Fruit fly (Drosophila melanogaster) ovary, adult (tissue): ENCODE data around the gene CG42724.
A peak's percentile ranks its signal among the peaks of the same experiment; 100 is the strongest.

ENCODE experiments used
- CG17801 ChIP-seq: fragments of 200-800 bp; optimal IDR thresholded peaks from 2 replicates; lab custom pipeline; 2019; ENCODE audit warnings: missing biosample characterization, mild to moderate bottlenecking, missing genetic modification characterization, moderate library complexity; ENCODE audit not compliant: partially characterized antibody

Gene CG42724

DNA sequence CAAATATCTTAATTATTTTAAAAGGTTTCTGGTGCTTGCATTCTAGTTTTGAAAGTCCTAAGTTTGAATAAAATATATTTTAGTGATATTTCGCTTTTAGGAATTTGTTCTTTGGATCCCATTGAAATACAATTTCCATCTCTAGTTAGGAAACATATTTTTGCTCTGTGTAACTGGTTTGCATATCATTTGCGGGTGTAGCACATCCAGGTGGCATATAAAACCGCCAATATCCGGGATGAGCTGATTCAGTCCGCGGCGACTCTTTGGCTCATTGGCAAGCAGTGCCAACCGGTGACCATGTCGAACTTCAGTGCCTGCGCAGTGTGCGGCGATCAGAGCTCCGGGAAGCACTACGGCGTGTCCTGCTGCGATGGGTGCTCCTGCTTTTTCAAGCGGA lies 19.1 kb downstream of the CG42724 start, which contains the start of gene Hr83:
Hr83 (plus strand) TSS at position 301 of the 400 bp plus-strand sequence.
- TF ChIP-seq CG17801 (GFP tag; lab: Kevin White, UChicago): no peak

DNA sequence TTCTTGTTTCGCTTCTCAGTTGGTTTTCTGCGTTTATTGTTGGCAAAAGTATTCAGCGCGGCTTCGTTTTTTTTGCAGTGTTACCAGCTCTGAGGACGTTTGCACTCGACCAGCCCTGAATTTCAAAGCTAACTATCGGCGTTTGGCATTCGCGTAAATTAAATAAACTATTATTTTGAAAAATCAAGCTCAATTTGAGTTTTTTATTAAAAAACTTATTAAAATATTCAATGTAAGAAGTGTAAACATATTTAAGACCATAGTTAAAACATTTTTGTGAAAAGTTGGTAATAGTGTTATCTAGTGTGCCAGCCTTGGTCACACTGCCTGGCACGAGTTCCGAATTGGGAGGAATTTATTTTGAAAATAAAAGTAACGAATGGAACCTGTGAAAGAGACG lies 22.3 kb downstream of the CG42724 start, which contains the start of the genes SmD2 and CG18048:
SmD2 (minus strand) TSS at position 98 of the 400 bp plus-strand sequence.
CG18048 (plus strand) TSS at position 298 of the 400 bp plus-strand sequence.
- TF ChIP-seq CG17801 (GFP tag; lab: Kevin White, UChicago): peak; percentile 43

DNA sequence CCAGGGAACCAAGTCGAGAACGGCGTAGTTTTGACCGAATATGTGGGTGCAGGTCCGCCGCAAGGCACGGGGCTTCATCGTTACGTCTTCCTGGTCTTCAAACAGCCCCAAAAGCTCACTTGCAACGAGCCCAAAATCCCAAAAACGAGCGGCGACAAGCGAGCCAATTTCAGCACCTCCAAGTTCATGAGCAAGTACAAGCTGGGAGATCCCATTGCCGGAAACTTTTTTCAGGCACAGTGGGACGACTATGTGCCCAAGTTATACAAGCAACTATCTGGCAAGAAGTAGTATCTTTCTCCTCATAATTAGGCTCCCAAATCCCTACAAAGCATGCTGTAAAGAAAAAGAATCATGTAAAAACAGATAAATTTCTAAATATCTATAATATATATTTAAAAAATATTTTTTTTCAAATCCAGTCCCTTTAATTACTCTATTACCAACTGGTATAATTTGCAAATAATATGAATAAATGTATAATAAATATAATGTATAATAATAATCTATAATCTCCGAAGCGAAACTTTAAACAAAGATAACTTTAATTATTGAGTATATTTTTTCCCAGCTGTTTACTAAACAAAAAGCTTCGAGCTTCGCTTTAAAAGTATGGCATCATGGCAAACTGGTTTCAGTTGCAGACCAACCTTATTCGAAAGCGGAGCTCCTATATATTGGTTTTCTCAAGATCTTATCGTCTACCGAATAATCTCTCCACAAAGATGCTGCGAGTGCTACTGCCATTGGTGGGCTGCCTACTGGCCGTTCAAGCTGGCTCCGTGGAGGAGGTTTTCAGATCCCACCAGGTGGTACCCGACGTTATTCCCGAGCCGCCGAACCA lies 24.5 kb downstream of the CG42724 start, which contains the start of gene CG17919:
CG17919 (plus strand) TSS at position 634 of the 844 bp plus-strand sequence.
- no peak for TF ChIP-seq CG17801 (GFP tag; lab: Kevin White, UChicago)

DNA sequence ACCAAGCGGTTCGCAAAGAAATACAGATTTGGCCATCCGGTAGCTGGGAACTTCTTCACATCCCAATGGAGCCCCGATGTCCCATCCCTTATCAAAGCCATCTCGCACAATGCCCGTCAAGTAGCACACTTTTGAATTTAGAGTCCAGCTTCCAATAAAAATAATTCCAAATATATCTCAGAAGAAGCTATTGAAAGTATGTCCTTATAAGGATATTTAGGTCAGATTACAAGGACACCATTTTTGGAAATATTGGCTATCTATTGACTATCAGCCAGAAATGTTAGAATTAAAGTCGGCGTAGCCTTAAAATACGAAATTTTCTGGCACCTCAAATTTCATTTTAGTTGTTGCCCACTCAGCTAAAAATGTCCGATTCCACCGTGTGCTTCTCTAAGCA lies 25.4 kb downstream of the CG42724 start, which contains the start of gene CG10298:
CG10298 (plus strand) TSS at position 301 of the 400 bp plus-strand sequence.
- no peak for TF ChIP-seq CG17801 (GFP tag; lab: Kevin White, UChicago)

DNA sequence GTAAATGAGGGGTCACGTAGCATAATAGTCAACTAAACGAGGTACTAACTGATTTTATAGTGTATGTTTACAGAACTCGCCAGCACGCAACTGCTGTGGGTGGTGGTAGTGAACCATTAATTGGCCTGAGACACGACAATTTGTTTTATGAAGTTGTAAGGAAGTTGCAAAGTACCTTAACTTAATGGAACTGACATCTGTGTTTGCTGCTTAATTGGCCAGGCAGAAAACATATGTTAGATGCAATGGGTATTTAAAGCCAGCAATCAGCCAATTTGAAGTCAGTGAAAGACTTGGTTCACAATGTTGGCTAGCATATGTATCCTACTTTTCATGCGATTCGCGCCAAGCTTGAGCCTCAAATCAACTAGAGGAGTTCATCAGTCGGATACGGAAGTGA lies 26.4 kb downstream of the CG42724 start, which contains the start of gene CG17917:
CG17917 (plus strand) TSS at position 301 of the 400 bp plus-strand sequence.
- no peak for TF ChIP-seq CG17801 (GFP tag; lab: Kevin White, UChicago)

DNA sequence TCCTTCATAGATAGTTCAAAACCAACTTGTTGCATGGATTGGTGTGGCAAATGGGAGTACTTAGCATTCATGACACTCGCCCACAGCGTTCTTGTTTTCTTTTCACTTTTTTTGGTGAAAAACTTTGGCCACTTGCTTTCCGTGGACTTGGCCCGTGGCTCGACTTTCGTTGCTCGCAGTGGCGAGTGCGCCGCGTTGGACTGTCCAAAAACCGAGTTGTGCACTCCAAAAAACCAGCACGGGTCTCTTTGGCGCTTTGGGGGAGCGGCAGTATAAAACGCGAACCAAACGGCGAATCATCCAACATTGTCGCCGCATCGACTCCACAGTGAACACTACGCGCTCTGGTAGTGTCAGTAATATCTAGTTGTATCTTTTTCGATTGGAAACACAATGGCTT lies 28.3 kb downstream of the CG42724 start, which contains the start of gene Osi20:
Osi20 (plus strand) TSS at position 301 of the 400 bp plus-strand sequence.
- TF ChIP-seq CG17801 (GFP tag; lab: Kevin White, UChicago): no peak

DNA sequence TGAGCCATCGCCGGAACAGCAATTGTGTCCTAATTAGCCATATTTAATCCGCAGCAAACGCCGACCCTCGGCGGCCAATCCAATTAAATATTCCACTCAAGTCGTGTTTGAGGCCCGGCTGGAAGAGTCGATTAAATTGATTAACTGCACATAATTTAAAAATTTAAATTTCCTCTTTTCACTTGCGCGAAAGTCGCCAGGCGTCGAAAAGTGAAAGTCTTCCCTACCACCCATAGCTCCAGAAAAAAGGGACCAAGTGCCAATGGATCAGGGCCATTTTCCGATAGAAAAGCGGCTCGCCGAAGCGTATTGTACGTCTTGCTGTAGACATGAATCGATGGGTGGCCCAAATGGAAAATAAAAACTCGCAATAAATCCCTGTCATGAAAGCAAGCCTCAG lies 30.7 kb downstream of the CG42724 start:
- no peak for TF ChIP-seq CG17801 (GFP tag; lab: Kevin White, UChicago)

DNA sequence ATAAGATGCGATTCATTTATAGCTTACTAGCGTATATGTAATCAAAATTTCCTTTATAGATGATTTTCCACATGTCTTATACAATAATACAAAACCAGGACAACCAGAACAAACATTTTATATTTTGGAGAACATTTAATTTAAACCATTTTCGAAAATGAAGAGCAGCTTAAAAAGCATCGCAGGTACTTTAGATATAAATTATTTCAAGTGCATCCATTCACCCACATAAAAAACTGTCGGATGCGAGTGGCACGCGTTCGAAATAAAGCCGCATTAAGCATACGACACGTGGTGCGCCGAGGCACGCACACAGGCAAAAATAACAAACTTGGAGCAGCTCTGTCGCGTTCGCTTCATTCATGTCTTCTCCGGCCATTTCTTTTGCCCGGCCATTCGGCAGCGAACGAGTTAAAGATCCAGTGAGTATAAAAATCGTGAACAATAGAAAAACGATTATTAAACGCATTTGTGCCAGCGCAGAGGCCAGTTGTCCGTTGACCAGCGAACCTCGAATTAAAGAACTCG lies 33.1 kb downstream of the CG42724 start, which contains the start of gene Osi19:
Osi19 (plus strand) TSS at position 457 of the 528 bp plus-strand sequence.
- no peak for TF ChIP-seq CG17801 (GFP tag; lab: Kevin White, UChicago)

DNA sequence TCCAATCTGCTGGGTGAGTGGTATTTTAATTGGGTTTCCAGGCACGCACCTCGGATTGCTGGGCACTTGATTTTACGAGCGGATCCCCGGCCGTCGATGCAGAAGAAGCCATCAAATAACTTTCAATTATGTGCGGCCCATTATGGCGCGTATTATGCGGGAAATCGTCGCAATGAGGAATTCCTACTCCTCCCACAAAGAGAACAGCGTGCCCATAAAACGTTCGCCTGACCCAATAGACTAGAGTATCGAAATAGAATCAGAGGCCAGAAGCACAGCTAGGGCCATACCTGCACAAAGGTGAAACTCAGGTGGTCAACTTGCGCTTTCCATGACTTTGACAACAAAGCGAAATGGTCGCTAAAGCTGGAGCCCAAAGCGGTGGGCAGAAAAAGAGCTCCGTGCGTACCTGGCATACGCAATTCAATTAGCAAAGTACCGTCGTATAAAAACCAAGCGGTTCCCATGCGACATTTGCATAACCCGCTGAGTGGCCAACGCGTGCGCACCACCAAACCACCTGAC lies 38.3 kb downstream of the CG42724 start, which contains the start of gene Osi18:
Osi18 (plus strand) TSS at position 475 of the 525 bp plus-strand sequence.
- TF ChIP-seq CG17801 (GFP tag; lab: Kevin White, UChicago): no peak

DNA sequence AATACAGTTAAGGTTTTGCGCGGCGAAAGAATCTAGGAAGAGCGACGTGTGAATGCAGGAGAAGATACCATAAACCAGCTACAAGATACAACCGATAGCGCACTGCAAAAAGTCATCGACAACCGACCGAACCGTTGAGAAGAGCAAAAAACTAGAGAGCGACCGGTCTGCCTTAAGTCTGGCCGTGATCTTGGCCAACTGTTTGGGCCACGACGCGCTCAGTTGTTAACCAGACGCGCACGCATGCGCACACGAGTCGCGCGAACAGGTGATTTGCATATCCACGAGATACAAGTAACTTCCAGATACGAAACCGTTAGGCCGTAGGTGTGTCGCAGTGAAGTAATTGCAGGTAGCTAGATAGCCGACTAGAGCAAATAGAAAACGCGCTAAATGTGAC lies 53.0 kb downstream of the CG42724 start:
- no peak for TF ChIP-seq CG17801 (GFP tag; lab: Kevin White, UChicago)
